Fruit fly (Drosophila melanogaster) whole organism, embryonic: Measurements from ENCODE around the gene CG7728.

Experiments
- Adf1 ChIP-seq: fragments of 200-800 bp; sonication (Bioruptor generic); IDR thresholded peaks from 2 replicates; pipeline ENCODE4 v1.3.6; 2022; ENCODE audit warnings: missing biosample characterization, missing genetic modification characterization
- Atf3 ChIP-seq: fragments of 200-800 bp; sonication (Bioruptor generic); optimal IDR thresholded peaks from 3 replicates; lab custom pipeline; 2016; ENCODE audit warnings: missing biosample characterization, missing genetic modification characterization
- CG10543 ChIP-seq: fragments of 200-800 bp; sonication (Bioruptor generic); optimal IDR thresholded peaks from 3 replicates; lab custom pipeline; 2017; ENCODE audit warnings: missing biosample characterization, mild to moderate bottlenecking, missing genetic modification characterization, moderate library complexity
- CG10654 ChIP-seq: fragments of 200-800 bp; sonication (Bioruptor generic); optimal IDR thresholded peaks from 2 replicates; lab custom pipeline; 2016; ENCODE audit warnings: missing biosample characterization, missing genetic modification characterization
- CG12219 ChIP-seq: fragments of 200-800 bp; sonication (Bioruptor generic); optimal IDR thresholded peaks from 3 replicates; lab custom pipeline; 2018; ENCODE audit warnings: missing biosample characterization, mild to moderate bottlenecking, missing genetic modification characterization
- CG13775 ChIP-seq: fragments of 200-800 bp; sonication (Bioruptor generic); optimal IDR thresholded peaks from 3 replicates; lab custom pipeline; 2017; ENCODE audit warnings: missing biosample characterization, mild to moderate bottlenecking, missing genetic modification characterization
- CG15479 ChIP-seq: fragments of 200-800 bp; sonication (Bioruptor generic); optimal IDR thresholded peaks from 3 replicates; lab custom pipeline; 2019; ENCODE audit warnings: missing biosample characterization, mild to moderate bottlenecking, missing genetic modification characterization, moderate library complexity
- CG16779 ChIP-seq: fragments of 200-800 bp; sonication (Bioruptor generic); IDR thresholded peaks from 2 replicates; pipeline ENCODE4 v1.3.6; 2022; ENCODE audit warnings: missing biosample characterization, missing genetic modification characterization
- CG17328 ChIP-seq: fragments of 200-800 bp; sonication (Bioruptor generic); IDR thresholded peaks from 2 replicates; pipeline ENCODE4 v1.3.6; 2022; ENCODE audit warnings: missing biosample characterization, missing genetic modification characterization
- CG18476 ChIP-seq: fragments of 200-800 bp; sonication (Bioruptor generic); optimal IDR thresholded peaks from 2 replicates; lab custom pipeline; 2016; ENCODE audit warnings: missing biosample characterization, mild to moderate bottlenecking, missing genetic modification characterization
- CG18599 ChIP-seq: fragments of 200-800 bp; sonication (Bioruptor generic); optimal IDR thresholded peaks from 3 replicates; lab custom pipeline; 2017; ENCODE audit warnings: missing biosample characterization, missing genetic modification characterization, mild to moderate bottlenecking, moderate library complexity, missing genetic modification reagents
- CG2120 ChIP-seq: fragments of 200-800 bp; sonication (Bioruptor generic); optimal IDR thresholded peaks from 3 replicates; lab custom pipeline; 2016; ENCODE audit warnings: missing biosample characterization, missing genetic modification characterization
- CG31365 ChIP-seq: fragments of 200-800 bp; sonication (Bioruptor generic); optimal IDR thresholded peaks from 2 replicates; lab custom pipeline; 2018; ENCODE audit warnings: missing biosample characterization, mild to moderate bottlenecking, missing genetic modification characterization
- CG3281 ChIP-seq: fragments of 200-800 bp; sonication (Bioruptor generic); optimal IDR thresholded peaks from 3 replicates; lab custom pipeline; 2017; ENCODE audit warnings: missing biosample characterization, mild to moderate bottlenecking, missing genetic modification characterization
- CG4282 ChIP-seq: fragments of 200-800 bp; sonication (Bioruptor generic); optimal IDR thresholded peaks from 2 replicates; lab custom pipeline; 2016; ENCODE audit warnings: missing biosample characterization, missing genetic modification characterization
- CG5245 ChIP-seq: fragments of 200-800 bp; sonication (Bioruptor generic); optimal IDR thresholded peaks from 3 replicates; lab custom pipeline; 2016; ENCODE audit warnings: missing biosample characterization, missing genetic modification characterization
- CG6175 ChIP-seq: fragments of 200-800 bp; sonication (Bioruptor generic); IDR thresholded peaks from 3 replicates; pipeline ENCODE4 v1.3.6; 2022; ENCODE audit warnings: missing biosample characterization, missing genetic modification characterization
- CG6765 ChIP-seq: fragments of 200-800 bp; sonication (Bioruptor generic); optimal IDR thresholded peaks from 3 replicates; lab custom pipeline; 2017; ENCODE audit warnings: missing biosample characterization, mild to moderate bottlenecking, missing genetic modification characterization
- CG8388 ChIP-seq: fragments of 200-800 bp; sonication (Bioruptor generic); optimal IDR thresholded peaks from 2 replicates; lab custom pipeline; 2019; ENCODE audit warnings: missing biosample characterization, mild to moderate bottlenecking, missing genetic modification characterization, moderate library complexity
- D ChIP-seq, 2 experiments: fragments of 200-800 bp in 1 of 2; fragments of >200 bp in 1 of 2; sonication (Bioruptor generic) in 1 of 2; optimal IDR thresholded peaks; 2 replicates in 1 of 2; 3 replicates in 1 of 2; lab custom pipeline; 2017; ENCODE audit warnings: mild to moderate bottlenecking in 1 of 2, missing biosample characterization in 1 of 2, missing genetic modification characterization in 1 of 2, missing genetic modification reagents in 1 of 2
- Dbx ChIP-seq: fragments of 200-800 bp; sonication (Bioruptor generic); IDR thresholded peaks from 3 replicates; pipeline ENCODE4 v1.3.6; 2022; ENCODE audit warnings: missing biosample characterization, missing genetic modification characterization
- HLH4C ChIP-seq: fragments of 200-800 bp; sonication (Bioruptor generic); IDR thresholded peaks from 3 replicates; pipeline ENCODE4 v1.3.6; 2022; ENCODE audit warnings: missing biosample characterization, missing genetic modification characterization; ENCODE audit not compliant: partially characterized antibody
- Hey ChIP-seq: fragments of 200-800 bp; sonication (Bioruptor generic); optimal IDR thresholded peaks from 3 replicates; lab custom pipeline; 2018; ENCODE audit warnings: missing biosample characterization, mild to moderate bottlenecking, missing genetic modification characterization
- Hr3 ChIP-seq: fragments of 200-800 bp; sonication (Bioruptor generic); optimal IDR thresholded peaks from 3 replicates; lab custom pipeline; 2016; ENCODE audit warnings: missing biosample characterization, missing genetic modification characterization
- Hsf ChIP-seq: fragments of 200-800 bp; sonication (Bioruptor generic); optimal IDR thresholded peaks from 3 replicates; lab custom pipeline; 2016; ENCODE audit warnings: missing biosample characterization, missing genetic modification characterization
- Jarid2 ChIP-seq: fragments of 200-800 bp; sonication (Bioruptor generic); optimal IDR thresholded peaks from 3 replicates; lab custom pipeline; 2017; ENCODE audit warnings: mild to moderate bottlenecking, missing biosample characterization, missing genetic modification reagents, missing genetic modification characterization
- MBD-R2 ChIP-seq: fragments of 200-800 bp; sonication (Bioruptor generic); IDR thresholded peaks from 2 replicates; pipeline ENCODE4 v1.3.6; 2022; ENCODE audit warnings: missing biosample characterization, missing genetic modification characterization
- NfI ChIP-seq: fragments of 200-800 bp; sonication (Bioruptor generic); optimal IDR thresholded peaks from 3 replicates; lab custom pipeline; 2018; ENCODE audit warnings: missing biosample characterization, mild to moderate bottlenecking, missing genetic modification characterization, moderate library complexity
- Pdp1 ChIP-seq, 2 experiments: fragments of 200-800 bp; sonication (Bioruptor generic); optimal IDR thresholded peaks; 3 replicates each; lab custom pipeline; 2016; ENCODE audit warnings: missing biosample characterization in 2 of 2, missing genetic modification characterization in 2 of 2, mild to moderate bottlenecking in 1 of 2, moderate library complexity in 1 of 2
- Scr ChIP-seq: fragments of 200-800 bp; sonication (Bioruptor generic); IDR thresholded peaks from 2 replicates; pipeline ENCODE4 v1.3.6; 2022; ENCODE audit warnings: missing biosample characterization, missing genetic modification characterization; ENCODE audit not compliant: partially characterized antibody
- Ssrp ChIP-seq: fragments of 200-800 bp; sonication (Bioruptor generic); optimal IDR thresholded peaks from 2 replicates; lab custom pipeline; 2018; ENCODE audit warnings: missing biosample characterization, mild to moderate bottlenecking, missing genetic modification characterization, moderate library complexity
- caup ChIP-seq: fragments of 200-800 bp; sonication (Bioruptor generic); optimal IDR thresholded peaks from 3 replicates; lab custom pipeline; 2017; ENCODE audit warnings: missing biosample characterization, mild to moderate bottlenecking, missing genetic modification characterization, moderate library complexity; ENCODE audit not compliant: severe bottlenecking
- danr ChIP-seq: fragments of 200-800 bp; sonication (Bioruptor generic); IDR thresholded peaks from 2 replicates; pipeline ENCODE4 v1.3.6; 2022; ENCODE audit warnings: missing biosample characterization, missing genetic modification characterization
- dysf ChIP-seq: fragments of 200-800 bp; sonication (Bioruptor generic); IDR thresholded peaks from 3 replicates; pipeline ENCODE4 v1.3.6; 2022; ENCODE audit warnings: missing biosample characterization, missing genetic modification characterization
- en ChIP-seq: fragments of 200-800 bp; sonication (Bioruptor generic); optimal IDR thresholded peaks from 2 replicates; lab custom pipeline; 2016; ENCODE audit warnings: missing biosample characterization, missing genetic modification characterization
- ewg ChIP-seq: fragments of 200-800 bp; sonication (Bioruptor generic); optimal IDR thresholded peaks from 3 replicates; lab custom pipeline; 2017; ENCODE audit warnings: mild to moderate bottlenecking, missing biosample characterization, missing genetic modification reagents, missing genetic modification characterization
- gem ChIP-seq: fragments of 200-800 bp; sonication (Bioruptor generic); optimal IDR thresholded peaks from 2 replicates; lab custom pipeline; 2019; ENCODE audit warnings: missing biosample characterization, mild to moderate bottlenecking, missing genetic modification characterization, moderate library complexity
- grau ChIP-seq: fragments of 200-800 bp; optimal IDR thresholded peaks from 3 replicates; lab custom pipeline; 2019; ENCODE audit warnings: missing biosample characterization, mild to moderate bottlenecking, missing genetic modification characterization, moderate library complexity
- hb ChIP-seq: fragments of 200-800 bp; sonication (Bioruptor generic); IDR thresholded peaks from 3 replicates; pipeline ENCODE4 v1.3.6; 2022; ENCODE audit warnings: missing biosample characterization, missing genetic modification characterization; ENCODE audit not compliant: partially characterized antibody
- jing ChIP-seq: fragments of 200-800 bp; sonication (Bioruptor generic); optimal IDR thresholded peaks from 2 replicates; lab custom pipeline; 2018; ENCODE audit warnings: missing biosample characterization, mild to moderate bottlenecking, missing genetic modification characterization
- ken ChIP-seq: fragments of 200-800 bp; sonication (Bioruptor generic); IDR thresholded peaks from 3 replicates; pipeline ENCODE4 v1.3.6; 2022; ENCODE audit warnings: missing biosample characterization, missing genetic modification characterization
- lola ChIP-seq, 3 experiments: fragments of >200 bp in 2 of 3; fragments of 200-800 bp in 1 of 3; sonication (Bioruptor generic) in 1 of 3; optimal IDR thresholded peaks; 2 replicates each; lab custom pipeline; 2017 to 2019; ENCODE audit warnings: missing biosample characterization in 3 of 3, missing genetic modification characterization in 3 of 3, mild to moderate bottlenecking in 1 of 3, moderate library complexity in 1 of 3
- mirr ChIP-seq: fragments of 200-800 bp; sonication (Bioruptor generic); optimal IDR thresholded peaks from 3 replicates; lab custom pipeline; 2018; ENCODE audit warnings: missing biosample characterization, mild to moderate bottlenecking, missing genetic modification characterization
- nerfin-1 ChIP-seq: fragments of 200-800 bp; sonication (Bioruptor generic); optimal IDR thresholded peaks from 3 replicates; lab custom pipeline; 2019; ENCODE audit warnings: missing biosample characterization, mild to moderate bottlenecking, missing genetic modification characterization, moderate library complexity
- onecut ChIP-seq: fragments of 200-800 bp; sonication (Bioruptor generic); IDR thresholded peaks from 2 replicates; pipeline ENCODE4 v1.3.6; 2022; ENCODE audit warnings: missing biosample characterization, missing genetic modification characterization
- org-1 ChIP-seq: fragments of 200-800 bp; sonication (Bioruptor generic); optimal IDR thresholded peaks from 2 replicates; lab custom pipeline; 2017; ENCODE audit warnings: missing biosample characterization, missing genetic modification characterization
- pfk ChIP-seq: fragments of 200-800 bp; sonication (Bioruptor generic); optimal IDR thresholded peaks from 2 replicates; lab custom pipeline; 2018; ENCODE audit warnings: missing biosample characterization, mild to moderate bottlenecking, missing genetic modification characterization, moderate library complexity
- pita ChIP-seq: fragments of 200-800 bp; sonication (Bioruptor generic); optimal IDR thresholded peaks from 2 replicates; lab custom pipeline; 2017; ENCODE audit warnings: missing biosample characterization, mild to moderate bottlenecking, missing genetic modification characterization
- wek ChIP-seq: fragments of 200-800 bp; sonication (Bioruptor generic); optimal IDR thresholded peaks from 3 replicates; lab custom pipeline; 2018; ENCODE audit warnings: missing biosample characterization, mild to moderate bottlenecking, missing genetic modification characterization, moderate library complexity

Gene CG7728

DNA sequence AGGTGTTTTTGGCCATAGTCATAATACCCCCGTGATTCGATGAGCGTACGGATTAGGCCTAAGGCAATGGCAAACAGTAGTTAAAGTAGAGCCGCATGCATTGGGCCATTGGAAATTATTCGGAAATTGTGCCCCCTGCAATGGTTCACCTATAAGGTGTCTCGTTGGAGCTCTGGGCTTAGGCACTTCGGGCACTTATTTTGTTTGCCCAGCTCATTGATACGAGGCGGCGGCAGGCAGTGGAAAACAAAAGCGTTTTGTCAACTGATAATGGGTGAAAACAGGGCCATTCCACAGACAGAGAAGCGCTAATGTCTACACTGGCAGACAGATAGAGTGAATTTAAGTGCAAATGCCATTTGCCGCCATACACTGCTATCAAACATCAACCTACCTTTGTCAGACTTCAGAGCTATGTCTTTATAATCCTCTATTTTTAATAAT lies 10.1 kb upstream of the CG7728 start (continued):
- TF ChIP-seq pita (GFP tag; lab: Kevin White, UChicago): no peak
- TF ChIP-seq onecut (GFP tag; lab: Robert Waterston, UW): no peak
- peak; percentile 24 for TF ChIP-seq caup (GFP tag; lab: Kevin White, UChicago)
- TF ChIP-seq wek (GFP tag; lab: Kevin White, UChicago): peak; percentile 9
- 0 out of 3 replicates have a peak, but pooled peaks have one; percentile 38 for TF ChIP-seq ken (GFP tag; lab: Robert Waterston, UW)
- TF ChIP-seq org-1 (GFP tag; lab: Kevin White, UChicago): no peak
- no peak for TF ChIP-seq HLH4C (GFP tag; lab: Robert Waterston, UW)
- no peak for TF ChIP-seq Ssrp
- no peak for TF ChIP-seq CG2120 (GFP tag; lab: Kevin White, UChicago)
- peak; percentile 66 for TF ChIP-seq mirr (GFP tag; lab: Kevin White, UChicago)
- TF ChIP-seq grau (tag; lab: Kevin White, UChicago): no peak
- no peak for TF ChIP-seq pfk (GFP tag; lab: Kevin White, UChicago)
- peak; percentile 33 for TF ChIP-seq Hey (tag; lab: Kevin White, UChicago)
- TF ChIP-seq danr (GFP tag; lab: Robert Waterston, UW): 0 out of 2 replicates have a peak, but pooled peaks have one; percentile 19
- TF ChIP-seq CG3281 (GFP tag; lab: Kevin White, UChicago): no peak
- TF ChIP-seq CG10654 (GFP tag; lab: Kevin White, UChicago): no peak
- TF ChIP-seq CG15479 (GFP tag; lab: Kevin White, UChicago): no peak
- TF ChIP-seq Dbx (GFP tag; lab: Robert Waterston, UW): 0 out of 3 replicates have a peak, but pooled peaks have one; percentile 46
- TF ChIP-seq hb (GFP tag; lab: Robert Waterston, UW): no peak
- no peak for TF ChIP-seq CG13775
- TF ChIP-seq Atf3: no peak
- no peak for TF ChIP-seq Hr3 (GFP tag; lab: Kevin White, UChicago)
- TF ChIP-seq Hsf (GFP tag; lab: Kevin White, UChicago): no peak
- TF ChIP-seq CG31365: no peak
- TF ChIP-seq Pdp1 (GFP tag; optimal IDR thresholded peaks at IDR 0.05; lab: Kevin White, UChicago): peak in 1 of 2 experiments; percentile 8
- TF ChIP-seq CG6175 (GFP tag; lab: Robert Waterston, UW): no peak
- TF ChIP-seq lola (GFP tag; optimal IDR thresholded peaks at IDR 0.05; lab: Kevin White, UChicago): no peak
- TF ChIP-seq CG6765 (GFP tag; lab: Kevin White, UChicago): no peak
- no peak for TF ChIP-seq Scr (GFP tag; lab: Robert Waterston, UW)
- TF ChIP-seq CG18599 (GFP tag; lab: Kevin White, UChicago): no peak
- no peak for TF ChIP-seq CG5245 (GFP tag; lab: Kevin White, UChicago)
- no peak for TF ChIP-seq CG4282
- TF ChIP-seq CG16779 (GFP tag; lab: Robert Waterston, UW): 0 out of 2 replicates have a peak, but pooled peaks have one; percentile 17
- TF ChIP-seq ewg: no peak
- TF ChIP-seq Adf1: no peak
- no peak for TF ChIP-seq Jarid2
- TF ChIP-seq CG8388 (GFP tag; lab: Kevin White, UChicago): no peak
- peak; percentile 30 for TF ChIP-seq CG10543 (GFP tag; lab: Kevin White, UChicago)
- no peak for TF ChIP-seq CG18476 (GFP tag; lab: Kevin White, UChicago)
- TF ChIP-seq en: no peak
- TF ChIP-seq D (optimal IDR thresholded peaks at IDR 0.05; lab: Kevin White, UChicago): no peak
- no peak for TF ChIP-seq D (GFP tag; optimal IDR thresholded peaks at IDR 0.05; lab: Kevin White, UChicago)
- peak; percentile 46; the same call in 2 of the 3 replicates for TF ChIP-seq dysf (GFP tag; lab: Robert Waterston, UW)
- no peak for TF ChIP-seq MBD-R2 (GFP tag; lab: Robert Waterston, UW)
- no peak for TF ChIP-seq jing (GFP tag; lab: Kevin White, UChicago)
- TF ChIP-seq NfI (GFP tag; lab: Kevin White, UChicago): peak; percentile 4
- TF ChIP-seq CG12219 (GFP tag; lab: Kevin White, UChicago): no peak
- TF ChIP-seq gem (tag; lab: Kevin White, UChicago): no peak
- TF ChIP-seq CG17328 (GFP tag; lab: Robert Waterston, UW): no peak
- no peak for TF ChIP-seq nerfin-1 (tag; lab: Kevin White, UChicago)
